Fruit fly (Drosophila melanogaster) whole organism, embryonic: Measurements from ENCODE around the gene glu.

Experiments
- CG10209 ChIP-seq: fragments of 200-800 bp; sonication (Bioruptor generic); optimal IDR thresholded peaks from 3 replicates; lab custom pipeline; 2017; ENCODE audit warnings: missing biosample characterization, mild to moderate bottlenecking, missing genetic modification characterization, missing genetic modification reagents
- CG10267 ChIP-seq: fragments of 200-800 bp; sonication (Bioruptor generic); optimal IDR thresholded peaks from 2 replicates; lab custom pipeline; 2018; ENCODE audit warnings: missing biosample characterization, mild to moderate bottlenecking, missing genetic modification characterization, moderate library complexity
- CG10321 ChIP-seq: fragments of 200-800 bp; sonication (Bioruptor generic); IDR thresholded peaks from 2 replicates; pipeline ENCODE4 v1.3.6; 2022; ENCODE audit warnings: missing biosample characterization, missing genetic modification characterization
- CG10654 ChIP-seq: fragments of 200-800 bp; sonication (Bioruptor generic); optimal IDR thresholded peaks from 2 replicates; lab custom pipeline; 2016; ENCODE audit warnings: missing biosample characterization, missing genetic modification characterization
- CG11696 ChIP-seq: fragments of 200-800 bp; sonication (Bioruptor generic); IDR thresholded peaks from 2 replicates; pipeline ENCODE4 v1.3.6; 2022; ENCODE audit warnings: missing biosample characterization, missing genetic modification characterization
- CG15073 ChIP-seq: fragments of 200-800 bp; sonication (Bioruptor generic); optimal IDR thresholded peaks from 2 replicates; lab custom pipeline; 2016; ENCODE audit warnings: missing biosample characterization, missing genetic modification characterization
- CG17829 ChIP-seq: fragments of 200-800 bp; optimal IDR thresholded peaks from 2 replicates; lab custom pipeline; 2019; ENCODE audit warnings: missing biosample characterization, mild to moderate bottlenecking, missing genetic modification characterization, moderate library complexity
- CG18619 ChIP-seq: fragments of 200-800 bp; sonication (Bioruptor generic); optimal IDR thresholded peaks from 3 replicates; lab custom pipeline; 2017; ENCODE audit warnings: missing biosample characterization, mild to moderate bottlenecking, missing genetic modification characterization
- CG3726 ChIP-seq: fragments of 200-800 bp; sonication (Bioruptor generic); IDR thresholded peaks from 3 replicates; pipeline ENCODE4, ENCODE4 v1.3.6; 2022; ENCODE audit warnings: missing biosample characterization, missing genetic modification characterization
- CG4404 ChIP-seq: fragments of 200-800 bp; sonication (Bioruptor generic); IDR thresholded peaks from 2 replicates; pipeline ENCODE4 v1.3.6; 2022; ENCODE audit warnings: missing biosample characterization, missing genetic modification characterization
- CG4730 ChIP-seq: fragments of 200-800 bp; sonication (Bioruptor generic); IDR thresholded peaks from 2 replicates; pipeline ENCODE4 v1.3.6; 2022; ENCODE audit warnings: missing biosample characterization, missing genetic modification characterization
- CG7372 ChIP-seq: fragments of 200-800 bp; sonication (Bioruptor generic); IDR thresholded peaks from 2 replicates; pipeline ENCODE4 v1.3.6; 2022; ENCODE audit warnings: missing biosample characterization, missing genetic modification characterization
- CG7786 ChIP-seq: fragments of 200-800 bp; sonication (Bioruptor generic); optimal IDR thresholded peaks from 2 replicates; lab custom pipeline; 2016; ENCODE audit warnings: missing biosample characterization, missing genetic modification characterization
- CG7963 ChIP-seq: fragments of 200-800 bp; sonication (Bioruptor generic); IDR thresholded peaks from 3 replicates; pipeline ENCODE4 v1.3.6; 2022; ENCODE audit warnings: missing biosample characterization, missing genetic modification characterization; ENCODE audit not compliant: partially characterized antibody
- D19A ChIP-seq: fragments of 200-800 bp; optimal IDR thresholded peaks from 3 replicates; lab custom pipeline; 2019; ENCODE audit warnings: missing biosample characterization, mild to moderate bottlenecking, missing genetic modification characterization, moderate library complexity
- Dad ChIP-seq: fragments of 200-800 bp; sonication (Bioruptor generic); optimal IDR thresholded peaks from 3 replicates; lab custom pipeline; 2016; ENCODE audit warnings: missing biosample characterization, missing genetic modification characterization
- Deaf1 ChIP-seq: fragments of 200-800 bp; optimal IDR thresholded peaks from 3 replicates; lab custom pipeline; 2019; ENCODE audit warnings: missing biosample characterization, mild to moderate bottlenecking, missing genetic modification characterization, moderate library complexity
- Dref ChIP-seq: fragments of 200-800 bp; sonication (Bioruptor generic); IDR thresholded peaks from 2 replicates; pipeline ENCODE4 v1.3.6; 2022; ENCODE audit warnings: missing biosample characterization, missing genetic modification characterization
- Fer1 ChIP-seq: fragments of 200-800 bp; sonication (Bioruptor generic); optimal IDR thresholded peaks from 2 replicates; lab custom pipeline; 2017; ENCODE audit warnings: missing biosample characterization, mild to moderate bottlenecking, missing genetic modification characterization
- Fer3 ChIP-seq: fragments of 200-800 bp; sonication (Bioruptor generic); optimal IDR thresholded peaks from 2 replicates; lab custom pipeline; 2018; ENCODE audit warnings: missing biosample characterization, mild to moderate bottlenecking, missing genetic modification characterization, moderate library complexity
- NfI ChIP-seq: fragments of 200-800 bp; sonication (Bioruptor generic); optimal IDR thresholded peaks from 3 replicates; lab custom pipeline; 2018; ENCODE audit warnings: missing biosample characterization, mild to moderate bottlenecking, missing genetic modification characterization, moderate library complexity
- Oaz ChIP-seq: fragments of 200-800 bp; sonication (Bioruptor generic); IDR thresholded peaks from 2 replicates; pipeline ENCODE4 v1.3.6; 2022; ENCODE audit warnings: missing biosample characterization, missing genetic modification characterization
- Ptx1 ChIP-seq: fragments of 200-800 bp; sonication (Bioruptor generic); IDR thresholded peaks from 2 replicates; pipeline ENCODE4 v1.3.6; 2022; ENCODE audit warnings: missing biosample characterization, missing genetic modification characterization
- Xrp1 ChIP-seq: fragments of 200-800 bp; sonication (Bioruptor generic); IDR thresholded peaks from 2 replicates; pipeline ENCODE4 v1.3.6; 2022; ENCODE audit warnings: missing biosample characterization, missing genetic modification characterization
- abd-A ChIP-seq: fragments of 200-800 bp; sonication (Bioruptor generic); optimal IDR thresholded peaks from 3 replicates; lab custom pipeline; 2019; ENCODE audit warnings: missing biosample characterization, mild to moderate bottlenecking, missing genetic modification characterization, moderate library complexity
- ac ChIP-seq: fragments of 200-800 bp; sonication (Bioruptor generic); optimal IDR thresholded peaks from 3 replicates; lab custom pipeline; 2017; ENCODE audit warnings: missing biosample characterization, mild to moderate bottlenecking, missing genetic modification characterization
- chinmo ChIP-seq: fragments of 200-800 bp; sonication (Bioruptor generic); IDR thresholded peaks from 4 replicates; pipeline ENCODE4 v1.3.6; 2022; ENCODE audit warnings: missing biosample characterization, missing genetic modification characterization; ENCODE audit not compliant: partially characterized antibody
- chm ChIP-seq: fragments of 200-800 bp; sonication (Bioruptor generic); IDR thresholded peaks from 2 replicates; pipeline ENCODE4 v1.3.6; 2022; ENCODE audit warnings: missing biosample characterization, missing genetic modification characterization
- cwo ChIP-seq: fragments of 200-800 bp; sonication (Bioruptor generic); optimal IDR thresholded peaks from 3 replicates; lab custom pipeline; 2017; ENCODE audit warnings: missing biosample characterization, missing genetic modification characterization, mild to moderate bottlenecking, moderate library complexity, missing genetic modification reagents
- dimm ChIP-seq: fragments of 200-800 bp; sonication (Bioruptor generic); IDR thresholded peaks from 2 replicates; pipeline ENCODE4 v1.3.6; 2022; ENCODE audit warnings: missing biosample characterization, missing genetic modification characterization
- dmrt99B ChIP-seq: fragments of 200-800 bp; sonication (Bioruptor generic); optimal IDR thresholded peaks from 2 replicates; lab custom pipeline; 2018; ENCODE audit warnings: missing biosample characterization, mild to moderate bottlenecking, missing genetic modification characterization, moderate library complexity
- gem ChIP-seq: fragments of 200-800 bp; sonication (Bioruptor generic); optimal IDR thresholded peaks from 2 replicates; lab custom pipeline; 2019; ENCODE audit warnings: missing biosample characterization, mild to moderate bottlenecking, missing genetic modification characterization, moderate library complexity
- grau ChIP-seq: fragments of 200-800 bp; optimal IDR thresholded peaks from 3 replicates; lab custom pipeline; 2019; ENCODE audit warnings: missing biosample characterization, mild to moderate bottlenecking, missing genetic modification characterization, moderate library complexity
- gsb-n ChIP-seq: fragments of 200-800 bp; sonication (Bioruptor generic); optimal IDR thresholded peaks from 3 replicates; lab custom pipeline; 2018; ENCODE audit warnings: missing biosample characterization, mild to moderate bottlenecking, missing genetic modification characterization
- hth ChIP-seq: fragments of >200 bp; optimal IDR thresholded peaks from 2 replicates; lab custom pipeline; 2017; ENCODE audit warnings: inconsistent platforms
- mirr ChIP-seq: fragments of 200-800 bp; sonication (Bioruptor generic); optimal IDR thresholded peaks from 3 replicates; lab custom pipeline; 2018; ENCODE audit warnings: missing biosample characterization, mild to moderate bottlenecking, missing genetic modification characterization
- nmo ChIP-seq: fragments of 200-800 bp; sonication (Bioruptor generic); optimal IDR thresholded peaks from 2 replicates; lab custom pipeline; 2018; ENCODE audit warnings: missing biosample characterization, mild to moderate bottlenecking, missing genetic modification characterization, moderate library complexity
- odd ChIP-seq: fragments of 200-800 bp; sonication (Bioruptor generic); optimal IDR thresholded peaks from 2 replicates; lab custom pipeline; 2017; ENCODE audit warnings: missing biosample characterization, mild to moderate bottlenecking, missing genetic modification characterization
- pan ChIP-seq, 4 experiments: fragments of >200 bp in 3 of 4; fragments of 200-800 bp in 1 of 4; sonication (Bioruptor generic) in 1 of 4; optimal IDR thresholded peaks in 3 of 4; IDR thresholded peaks in 1 of 4; 2 replicates each; pipeline versions ENCODE4 v1.3.6 to Lab custom; 2017 to 2022; ENCODE audit warnings: missing biosample characterization in 2 of 4, missing genetic modification characterization in 2 of 4, mixed read lengths in 1 of 4
- peb ChIP-seq: fragments of 200-800 bp; sonication (Bioruptor generic); IDR thresholded peaks from 2 replicates; pipeline ENCODE4 v1.3.6; 2022; ENCODE audit warnings: missing biosample characterization, missing genetic modification characterization
- phol ChIP-seq: fragments of 200-800 bp; sonication (Bioruptor generic); optimal IDR thresholded peaks from 3 replicates; lab custom pipeline; 2018; ENCODE audit warnings: missing biosample characterization, mild to moderate bottlenecking, missing genetic modification characterization, moderate library complexity
- prd ChIP-seq, 3 experiments: fragments of >200 bp in 2 of 3; fragments of 200-800 bp in 1 of 3; sonication (Bioruptor generic) in 1 of 3; optimal IDR thresholded peaks in 2 of 3; IDR thresholded peaks in 1 of 3; 2 replicates in 2 of 3; 3 replicates in 1 of 3; pipeline versions ENCODE4 v1.3.6 to Lab custom; 2017 to 2022; ENCODE audit warnings: missing biosample characterization in 1 of 3, missing genetic modification characterization in 1 of 3
- pros ChIP-seq: fragments of 200-800 bp; sonication (Bioruptor generic); optimal IDR thresholded peaks from 3 replicates; lab custom pipeline; 2019; ENCODE audit warnings: missing biosample characterization, mild to moderate bottlenecking, missing genetic modification characterization, moderate library complexity
- schlank ChIP-seq: fragments of 200-800 bp; sonication (Bioruptor generic); optimal IDR thresholded peaks from 2 replicates; lab custom pipeline; 2018; ENCODE audit warnings: missing biosample characterization, mild to moderate bottlenecking, missing genetic modification characterization
- scrt ChIP-seq: fragments of 200-800 bp; sonication (Bioruptor generic); optimal IDR thresholded peaks from 2 replicates; lab custom pipeline; 2018; ENCODE audit warnings: missing biosample characterization, mild to moderate bottlenecking, missing genetic modification characterization, moderate library complexity
- sens ChIP-seq: fragments of 200-800 bp; sonication (Bioruptor generic); peaks from one replicate; lab custom pipeline; 2016; ENCODE audit warnings: missing biosample characterization, missing genetic modification characterization
- slbo ChIP-seq: fragments of 200-800 bp; sonication (Bioruptor generic); IDR thresholded peaks from 2 replicates; pipeline ENCODE4 v1.3.6; 2022; ENCODE audit warnings: missing biosample characterization, missing genetic modification characterization
- sr ChIP-seq: fragments of 200-800 bp; sonication (Bioruptor generic); IDR thresholded peaks from 3 replicates; pipeline ENCODE4 v1.3.6; 2022; ENCODE audit warnings: missing biosample characterization, missing genetic modification characterization
- wdn ChIP-seq: fragments of 200-800 bp; sonication (Bioruptor generic); IDR thresholded peaks from 2 replicates; pipeline ENCODE4 v1.3.6; 2022; ENCODE audit warnings: missing biosample characterization, missing genetic modification characterization

Gene glu

dm6 chr2L:16716771-16717170, 21.4 kb downstream of the glu start (continued):
- no peak for TF ChIP-seq ac (GFP tag; lab: Kevin White, UChicago)
- no peak for TF ChIP-seq odd
- 0 out of 2 replicates have a peak, but pooled peaks have one; percentile 10 for TF ChIP-seq CG11696 (GFP tag; lab: Robert Waterston, UW)
- TF ChIP-seq sr = no peak
- no peak for TF ChIP-seq CG10209
- TF ChIP-seq CG10267 (tag; lab: Kevin White, UChicago) = no peak
- TF ChIP-seq pros (GFP tag; lab: Kevin White, UChicago) = no peak
- TF ChIP-seq sens (GFP tag; lab: Kevin White, UChicago) = peak; percentile 74
- TF ChIP-seq Oaz (GFP tag; lab: Robert Waterston, UW) = no peak
- no peak for TF ChIP-seq prd (optimal IDR thresholded peaks at IDR 0.05; lab: Kevin White, UChicago)
- peak; percentile 44; the same call in 1 of the 3 replicates for TF ChIP-seq prd (GFP tag; IDR thresholded peaks at IDR 0.05; lab: Robert Waterston, UW)
- TF ChIP-seq mirr (GFP tag; lab: Kevin White, UChicago) = no peak
- no peak for TF ChIP-seq CG17829
- no peak for TF ChIP-seq chm (GFP tag; lab: Robert Waterston, UW)
- no peak for TF ChIP-seq CG10321 (GFP tag; lab: Robert Waterston, UW)
- TF ChIP-seq CG4730 (GFP tag; lab: Robert Waterston, UW) = peak; percentile 38; the same call in 1 of the 2 replicates
- TF ChIP-seq pan (optimal IDR thresholded peaks at IDR 0.05; lab: Kevin White, UChicago) = no peak
- peak in 1 of 2 experiments; percentile 63 for TF ChIP-seq pan (GFP tag; optimal IDR thresholded peaks at IDR 0.05 in 1 of 2, IDR thresholded peaks at IDR 0.05 in 1 of 2)
- TF ChIP-seq Xrp1 (GFP tag; lab: Robert Waterston, UW) = peak; percentile 39; the same call in 1 of the 2 replicates
- peak; percentile 37 for TF ChIP-seq gem (tag; lab: Kevin White, UChicago)
- peak; percentile 43 for TF ChIP-seq cwo (GFP tag; lab: Kevin White, UChicago)
- no peak for TF ChIP-seq CG4404
- no peak for TF ChIP-seq NfI (GFP tag; lab: Kevin White, UChicago)
- TF ChIP-seq Dad (GFP tag; lab: Kevin White, UChicago) = no peak
- peak; percentile 40 for TF ChIP-seq scrt (GFP tag; lab: Kevin White, UChicago)
- TF ChIP-seq Fer3 = peak; percentile 44
- no peak for TF ChIP-seq schlank (tag; lab: Kevin White, UChicago)
- TF ChIP-seq abd-A = peak; percentile 67
- no peak for TF ChIP-seq CG18619
- peak; percentile 51 for TF ChIP-seq phol
- no peak for TF ChIP-seq nmo
- TF ChIP-seq dmrt99B (tag; lab: Kevin White, UChicago) = peak; percentile 58
- peak; percentile 10 for TF ChIP-seq grau (tag; lab: Kevin White, UChicago)
- TF ChIP-seq Fer1 (GFP tag; lab: Kevin White, UChicago) = peak; percentile 34
- peak; percentile 13; the same call in 1 of the 2 replicates for TF ChIP-seq CG7372 (GFP tag; lab: Robert Waterston, UW)
- TF ChIP-seq chinmo (GFP tag; lab: Robert Waterston, UW) = no peak
- TF ChIP-seq CG7786 (GFP tag; lab: Kevin White, UChicago) = no peak
- peak; percentile 11 for TF ChIP-seq CG10654
- no peak for TF ChIP-seq CG3726 (GFP tag; lab: Robert Waterston, UW)

- TF ChIP-seq Deaf1 (tag; lab: Kevin White, UChicago) (peak; percentile 83), CG15073 (peak; percentile 80), dimm (GFP tag; lab: Robert Waterston, UW) (peak; percentile 93), gsb-n (tag; lab: Kevin White, UChicago) (peak; percentile 98), Ptx1 (GFP tag; lab: Robert Waterston, UW) (peak; percentile 98), Dref (GFP tag; lab: Robert Waterston, UW) (no peak), peb (GFP tag; lab: Robert Waterston, UW) (peak; percentile 97), D19A (tag; lab: Kevin White, UChicago) (peak; percentile 94), slbo (GFP tag; lab: Robert Waterston, UW) (peak; percentile 96), prd (optimal IDR thresholded peaks at IDR 0.05; lab: Kevin White, UChicago) (no peak), prd (GFP tag; IDR thresholded peaks at IDR 0.05; lab: Robert Waterston, UW) (peak; percentile 98), CG7963 (GFP tag; lab: Robert Waterston, UW) (no peak), hth (lab: Kevin White, UChicago) (no peak), wdn (GFP tag; lab: Robert Waterston, UW) (peak; percentile 91)
Observed at dm6 chr2L:16715841-16716701, 22.1 kb downstream of the glu start, which contains the start of the genes Cyt-c-d and CG31808. Cyt-c-d (plus strand) TSS chr2L:16715891. CG31808 (minus strand) TSS chr2L:16716195.
